Fruit fly (Drosophila melanogaster): Measurements from ENCODE around the gene CG6244.

dm6 chr3L:15826347-15826984 lies 18.3 kb downstream of the CG6244 start, which contains the start of the genes DCP2 and dbo:
- TF ChIP-seq CG16779 (tag; optimal IDR thresholded peaks at IDR 0.05) (no peak), Blimp-1 (GFP tag; optimal IDR thresholded peaks at IDR 0.05) (no peak)
